Fruit fly (Drosophila melanogaster): ENCODE measurements around the gene CG14329.

DNA sequence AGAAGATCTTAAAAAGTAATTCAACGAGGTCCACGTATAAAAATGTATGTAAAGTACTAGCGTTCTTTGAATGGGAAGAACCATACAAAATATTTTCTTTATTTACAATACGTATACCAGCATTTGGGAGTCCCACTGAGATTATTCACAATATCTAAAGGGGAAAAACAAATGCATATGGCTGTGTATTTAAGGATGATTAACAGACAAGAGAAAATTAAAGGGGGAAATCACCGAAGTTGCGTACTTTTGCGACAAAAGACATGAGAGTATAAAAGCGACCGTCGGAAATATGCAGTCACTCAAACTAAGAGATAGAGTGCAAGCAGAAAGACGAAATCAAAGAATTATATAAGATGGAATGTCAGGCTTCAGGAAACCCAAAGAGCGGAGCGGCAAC, 15.8 kb downstream of the CG14329 start, which contains the start of gene AttD:
- no peak for TF ChIP-seq h (optimal IDR thresholded peaks at IDR 0.05)
- TF ChIP-seq Myc (optimal IDR thresholded peaks at IDR 0.05), result no peak
- no peak for TF ChIP-seq insv (optimal IDR thresholded peaks at IDR 0.05)
- no peak for TF ChIP-seq ttk (optimal IDR thresholded peaks at IDR 0.05)
- no peak for TF ChIP-seq Sin3A (optimal IDR thresholded peaks at IDR 0.05)
- no peak for TF ChIP-seq psq (optimal IDR thresholded peaks at IDR 0.05)
